Worm (Caenorhabditis elegans): ENCODE results near the gene irg-2.

- no peak for TF ChIP-seq unc-39 (tag; optimal IDR thresholded peaks at IDR 0.05)
- no peak for TF ChIP-seq snpc-4 (tag; optimal IDR thresholded peaks at IDR 0.05)
- no peak for TF ChIP-seq ceh-43 (GFP tag; optimal IDR thresholded peaks at IDR 0.05)
- TF ChIP-seq nhr-2 (tag; optimal IDR thresholded peaks at IDR 0.05), result no peak
- no peak for TF ChIP-seq lsy-2 (tag; optimal IDR thresholded peaks at IDR 0.05)
- TF ChIP-seq nhr-76 (tag; optimal IDR thresholded peaks at IDR 0.05), result no peak
- no peak for TF ChIP-seq unc-62 (GFP tag; optimal IDR thresholded peaks at IDR 0.05)
- TF ChIP-seq nhr-28 (tag; optimal IDR thresholded peaks at IDR 0.05), result no peak
- no peak for TF ChIP-seq elt-3 (tag; optimal IDR thresholded peaks at IDR 0.05)
- TF ChIP-seq unc-120 (tag; optimal IDR thresholded peaks at IDR 0.05; ENCODE audit: poor library complexity, severe bottlenecking), result no peak
- TF ChIP-seq lin-13 (tag; optimal IDR thresholded peaks at IDR 0.05), result no peak
- TF ChIP-seq ces-1 (GFP tag; optimal IDR thresholded peaks at IDR 0.05), result no peak
- no peak for TF ChIP-seq ztf-11 (tag; optimal IDR thresholded peaks at IDR 0.05)
Observed at ce11 chrV:4019188-4019587, 22.8 kb upstream of the irg-2 start, which contains the start of gene K09D9.3.
